Worm (Caenorhabditis elegans) whole organism, L4/young adult: ENCODE measurements around the gene lgc-24.

Source experiments
- W03F9.2 ChIP-seq: fragments of 150-350 bp; optimal IDR thresholded peaks from 2 replicates; lab custom pipeline; 2014; ENCODE audit warnings: missing biosample characterization, missing genetic modification characterization
- dao-5 ChIP-seq: sonication (generic microtip); optimal IDR thresholded peaks from 2 replicates; lab custom pipeline; 2016; ENCODE audit warnings: missing genotype, missing genetic modification characterization, moderate library complexity, missing compliant biosample characterization
- him-1 ChIP-seq: sonication (generic microtip); optimal IDR thresholded peaks from 2 replicates; lab custom pipeline; 2016; ENCODE audit warnings: missing genotype, missing genetic modification reagents, missing genetic modification characterization, missing compliant biosample characterization

DNA sequence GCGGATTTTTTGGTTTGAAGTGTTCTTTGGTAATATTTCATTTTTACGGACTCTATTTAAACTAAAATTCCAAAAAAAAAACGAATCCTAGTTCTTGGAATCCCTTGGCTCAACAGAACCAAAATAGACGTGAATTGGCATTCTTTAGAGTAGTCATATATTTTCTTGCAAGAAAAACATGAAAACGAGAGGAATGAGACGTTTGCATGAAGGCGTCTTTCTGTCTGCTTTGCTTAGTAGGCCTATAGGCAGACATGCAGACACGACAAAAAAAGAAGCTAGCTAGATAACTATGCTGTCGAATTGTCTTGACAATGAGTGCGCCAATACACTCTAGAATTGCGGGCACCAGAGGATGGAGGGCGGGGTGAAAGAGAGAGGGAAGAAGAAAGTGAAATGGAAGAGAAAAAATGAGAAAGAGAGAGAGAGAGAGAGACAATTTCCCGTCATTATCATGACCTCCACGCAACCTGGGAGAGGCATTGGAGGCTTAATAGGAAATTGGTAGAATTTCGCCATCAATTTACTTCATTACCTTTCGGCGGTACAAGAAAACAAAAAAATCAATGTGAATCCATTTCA is 12.3 kb downstream of the lgc-24 start:
- TF ChIP-seq W03F9.2 (tag; lab: Kevin White, UChicago) (no peak), him-1 (tag; lab: Kevin White, UChicago) (no peak), dao-5 (no peak)
